Fruit fly (Drosophila melanogaster) Kc167 (cell line): ENCODE measurements around the gene BomBc3.

Experiments
- Myc ChIP-seq: fragments of >200 bp; optimal IDR thresholded peaks from 2 replicates; lab custom pipeline; 2017; ENCODE audit warnings: missing external identifiers
- Sin3A ChIP-seq: fragments of >200 bp; optimal IDR thresholded peaks from 2 replicates; lab custom pipeline; 2018; ENCODE audit warnings: missing external identifiers
- h ChIP-seq: fragments of >200 bp; optimal IDR thresholded peaks from 3 replicates; lab custom pipeline; 2018; ENCODE audit warnings: missing external identifiers
- insv ChIP-seq: fragments of >200 bp; optimal IDR thresholded peaks from 3 replicates; lab custom pipeline; 2018; ENCODE audit warnings: missing external identifiers
- psq ChIP-seq: fragments of >200 bp; optimal IDR thresholded peaks from 2 replicates; lab custom pipeline; 2017; ENCODE audit warnings: missing external identifiers
- ttk ChIP-seq: sonication (Bioruptor generic); optimal IDR thresholded peaks from 2 replicates; lab custom pipeline; 2017; ENCODE audit warnings: missing external identifiers

Gene BomBc3

DNA sequence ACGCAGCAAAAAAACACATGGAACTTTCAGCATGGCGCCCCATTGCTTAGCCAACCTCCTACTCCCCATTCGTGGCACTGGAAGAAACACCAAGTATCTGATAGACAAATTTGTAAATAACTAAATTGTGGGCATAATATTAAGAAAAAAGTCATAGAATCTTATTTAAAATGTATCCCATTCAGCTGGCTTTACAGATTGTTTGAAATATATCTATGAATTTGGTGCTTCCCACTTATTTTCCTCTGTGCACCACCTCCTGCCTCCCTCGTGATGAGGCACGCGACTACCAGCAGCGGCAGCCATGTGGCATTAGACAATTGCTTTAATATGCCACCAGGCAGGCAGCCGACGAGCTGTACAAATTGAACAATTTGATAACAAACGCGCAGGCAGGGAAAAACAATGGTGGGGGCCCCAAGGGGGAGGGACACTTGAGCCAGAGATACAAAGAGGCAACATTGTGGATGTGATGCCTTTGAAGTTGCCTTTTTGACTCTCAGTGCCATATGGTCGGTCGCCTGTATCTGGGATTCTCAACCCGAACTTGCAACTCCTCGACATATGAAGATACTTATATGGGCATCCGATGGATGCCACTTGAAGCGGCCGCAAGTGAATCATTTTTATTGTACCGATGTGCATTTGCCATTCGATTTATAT is 37.6 kb upstream of the BomBc3 start:
- no peak for TF ChIP-seq insv
- TF ChIP-seq h = no peak
- TF ChIP-seq Myc (lab: Kevin White, UChicago) = no peak
- no peak for TF ChIP-seq Sin3A (lab: Kevin White, UChicago)
- no peak for TF ChIP-seq psq (lab: Kevin White, UChicago)
- TF ChIP-seq ttk (lab: Kevin White, UChicago) = no peak

DNA sequence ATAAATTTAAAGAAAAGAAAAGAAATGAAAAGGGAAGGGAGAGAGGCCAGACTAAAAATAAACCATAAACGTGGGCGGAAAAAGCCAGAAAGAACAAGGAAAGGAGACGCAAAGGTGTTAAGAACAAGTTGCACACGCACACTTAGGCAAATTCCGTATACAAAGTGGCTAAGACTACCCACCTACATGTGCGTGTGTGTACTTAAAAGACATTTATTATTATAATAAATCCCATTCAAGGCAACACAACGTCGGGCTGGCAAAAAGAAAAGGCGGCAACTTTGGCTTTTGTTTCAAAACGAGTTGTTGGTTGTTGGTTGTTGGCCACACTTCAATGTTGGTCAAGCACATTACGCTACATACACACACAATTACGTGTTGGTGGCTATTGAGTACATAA is 34.6 kb upstream of the BomBc3 start:
- TF ChIP-seq ttk (lab: Kevin White, UChicago) (no peak), Sin3A (lab: Kevin White, UChicago) (no peak), Myc (lab: Kevin White, UChicago) (no peak), insv (no peak), h (no peak), psq (lab: Kevin White, UChicago) (no peak)

DNA sequence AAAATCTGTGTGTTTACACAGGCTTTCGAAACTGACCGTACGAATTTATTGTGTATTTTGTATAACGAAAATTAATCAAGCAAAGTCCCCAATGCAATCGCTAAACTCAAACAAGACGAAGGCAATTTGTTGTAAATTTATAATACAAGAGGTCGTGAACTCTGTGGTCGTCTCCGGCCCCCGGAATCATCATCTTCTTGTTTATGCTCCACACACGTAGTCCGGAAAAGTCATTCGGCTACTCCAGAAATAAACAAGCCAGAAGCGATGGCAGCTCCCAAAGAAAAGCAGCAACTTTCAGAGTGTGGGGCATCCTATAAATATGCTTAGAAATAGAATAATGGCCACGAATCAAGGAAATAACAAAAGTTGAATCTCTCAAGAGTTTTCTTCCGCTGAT is 33.7 kb upstream of the BomBc3 start:
- TF ChIP-seq Sin3A (lab: Kevin White, UChicago) (no peak), insv (no peak), psq (lab: Kevin White, UChicago) (no peak), ttk (lab: Kevin White, UChicago) (no peak), h (no peak), Myc (lab: Kevin White, UChicago) (no peak)

DNA sequence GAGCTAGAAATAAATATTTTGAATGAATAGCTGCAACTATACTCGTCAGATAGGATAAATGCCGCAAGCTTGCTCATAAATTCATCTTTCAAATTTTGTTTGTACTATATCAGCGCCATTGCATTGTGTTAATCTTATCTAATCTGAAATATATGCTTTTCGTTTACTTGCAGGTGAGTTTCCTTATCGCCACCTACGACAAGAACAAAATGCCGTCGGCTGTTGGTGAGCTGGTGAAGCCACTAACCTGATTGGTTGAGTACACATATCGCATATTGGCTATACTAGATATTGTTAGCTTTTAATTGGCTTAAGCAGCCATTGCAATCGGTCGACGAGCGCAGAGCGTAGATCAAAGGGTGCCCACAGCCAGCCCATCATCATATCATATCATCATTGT is 33.1 kb upstream of the BomBc3 start:
- TF ChIP-seq ttk (lab: Kevin White, UChicago) (no peak), h (no peak)

DNA sequence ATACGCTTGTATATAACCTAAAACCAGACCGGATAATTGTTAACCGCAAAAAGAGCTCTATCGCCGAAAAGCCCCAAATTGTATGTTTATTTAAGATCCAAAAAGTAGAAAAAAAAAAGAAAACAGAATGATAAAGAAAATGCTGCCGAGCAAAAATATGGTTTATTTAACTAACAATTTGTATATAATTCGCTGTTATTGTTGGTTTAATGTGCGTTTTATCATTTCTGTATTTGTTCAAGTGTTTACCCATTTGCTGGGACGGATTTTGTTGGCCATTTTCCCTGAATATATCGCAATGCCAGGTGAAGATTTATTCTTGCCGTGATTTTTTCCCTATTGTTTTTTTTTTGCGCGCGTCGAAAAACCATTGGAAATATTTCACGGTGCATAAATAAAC is 29.8 kb upstream of the BomBc3 start:
- no peak for TF ChIP-seq ttk (lab: Kevin White, UChicago)
- no peak for TF ChIP-seq insv
- TF ChIP-seq Sin3A (lab: Kevin White, UChicago) = no peak
- no peak for TF ChIP-seq psq (lab: Kevin White, UChicago)
- no peak for TF ChIP-seq h
- TF ChIP-seq Myc (lab: Kevin White, UChicago) = no peak

DNA sequence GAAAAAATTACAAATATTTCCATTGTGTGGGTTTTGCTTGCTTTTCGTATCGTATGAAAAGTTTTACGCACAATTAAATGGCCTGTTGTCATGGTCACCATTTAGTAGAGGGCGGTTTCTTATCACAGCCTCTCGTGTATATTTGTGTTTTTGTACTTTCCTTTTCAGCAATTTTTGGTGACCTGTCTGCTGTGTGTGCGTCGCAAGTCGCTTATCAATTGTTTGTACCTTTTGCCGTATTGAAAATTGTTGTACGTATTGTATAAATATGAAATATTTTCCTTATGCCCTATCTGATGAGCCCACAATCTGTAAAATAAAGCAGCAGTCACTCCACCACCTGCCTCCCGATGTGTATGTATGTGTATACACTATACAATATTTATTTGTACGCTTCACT is 20.4 kb upstream of the BomBc3 start:
- TF ChIP-seq ttk (lab: Kevin White, UChicago) (no peak), Myc (lab: Kevin White, UChicago) (no peak), insv (no peak), Sin3A (lab: Kevin White, UChicago) (no peak), h (no peak), psq (lab: Kevin White, UChicago) (no peak)

DNA sequence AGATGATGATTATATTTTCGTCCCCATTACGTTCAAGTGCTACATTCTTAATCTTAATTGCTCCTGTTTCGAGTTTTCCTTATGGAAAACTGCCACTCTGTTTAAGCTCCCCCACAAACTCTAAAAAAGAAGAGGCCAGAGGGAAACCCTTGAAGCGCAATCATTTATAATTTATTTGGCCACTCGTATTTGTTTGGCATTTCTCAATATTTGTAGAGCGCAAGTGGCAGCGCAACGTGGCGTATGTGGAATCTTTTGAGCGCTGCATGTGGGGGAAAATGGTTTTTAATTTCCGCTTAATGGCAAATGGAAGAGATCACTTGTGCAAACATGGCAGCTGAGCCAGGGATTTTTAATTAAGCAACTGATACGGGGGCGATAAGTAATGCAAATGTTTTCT is 19.6 kb upstream of the BomBc3 start:
- no peak for TF ChIP-seq insv
- TF ChIP-seq ttk (lab: Kevin White, UChicago) = no peak
- no peak for TF ChIP-seq psq (lab: Kevin White, UChicago)
- no peak for TF ChIP-seq Myc (lab: Kevin White, UChicago)
- TF ChIP-seq h = no peak
- no peak for TF ChIP-seq Sin3A (lab: Kevin White, UChicago)

DNA sequence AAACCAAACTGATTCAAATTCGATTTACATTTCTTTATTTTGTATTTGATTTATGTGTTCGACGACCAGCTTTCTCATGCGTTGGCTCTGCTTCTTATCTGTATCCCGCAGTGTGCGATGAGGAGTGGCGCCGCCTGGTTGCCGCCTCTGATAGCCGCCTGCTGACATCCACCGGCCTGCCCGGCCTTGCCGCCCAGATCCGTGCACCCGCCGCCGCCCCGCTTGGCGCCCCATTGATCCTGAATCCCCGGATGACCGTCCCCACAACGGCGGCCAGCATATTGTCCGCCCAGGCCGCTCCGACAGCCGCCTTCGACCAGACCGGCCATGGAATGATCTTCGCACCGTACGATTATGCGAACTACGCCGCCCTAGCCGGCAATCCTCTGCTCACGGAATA is 15.2 kb upstream of the BomBc3 start:
- TF ChIP-seq ttk (lab: Kevin White, UChicago) (no peak), Sin3A (lab: Kevin White, UChicago) (no peak), psq (lab: Kevin White, UChicago) (no peak), Myc (lab: Kevin White, UChicago) (no peak), insv (no peak), h (no peak)

DNA sequence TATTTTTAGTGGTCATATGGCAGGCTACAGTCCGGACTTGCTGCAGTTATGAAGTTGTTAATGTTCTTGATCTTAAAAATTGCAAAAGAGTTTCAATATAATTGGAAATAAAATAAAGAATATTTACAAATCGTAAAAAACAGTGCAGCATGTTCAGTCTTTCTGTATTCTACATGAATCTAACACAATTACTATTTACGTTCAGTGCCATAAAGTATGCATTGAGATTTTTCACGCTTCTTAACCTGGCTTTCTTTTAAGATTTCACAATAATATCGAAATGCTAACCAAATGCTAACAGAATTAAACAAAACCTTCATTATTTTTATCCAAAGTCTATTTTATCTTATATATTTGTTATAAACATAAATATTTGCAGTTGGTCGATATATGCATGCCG is 14.3 kb upstream of the BomBc3 start:
- TF ChIP-seq psq (lab: Kevin White, UChicago) = no peak
- TF ChIP-seq insv = no peak
- no peak for TF ChIP-seq h
- TF ChIP-seq Sin3A (lab: Kevin White, UChicago) = no peak
- no peak for TF ChIP-seq Myc (lab: Kevin White, UChicago)
- TF ChIP-seq ttk (lab: Kevin White, UChicago) = no peak

DNA sequence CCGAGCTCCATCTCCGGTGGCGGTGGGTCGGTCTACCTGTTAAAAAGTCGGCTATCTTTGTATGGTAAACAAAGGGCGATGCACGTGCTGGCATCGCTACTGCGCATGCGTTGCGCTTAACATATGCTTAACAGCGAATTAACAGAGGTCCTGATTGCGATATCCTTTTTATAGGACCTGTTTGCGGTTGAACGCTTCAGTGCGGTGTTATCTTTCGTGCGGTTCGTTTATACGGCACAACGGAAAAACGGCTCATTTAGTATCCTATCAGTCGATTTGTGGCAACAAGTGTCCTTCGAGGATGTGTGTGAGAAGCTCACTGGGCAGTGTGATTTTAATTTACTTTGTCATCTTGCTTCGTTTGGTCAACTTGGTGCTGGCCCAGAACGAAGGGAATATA is 6.7 kb upstream of the BomBc3 start, which contains the start of gene CG13408:
CG13408 (plus strand) TSS at position 222 of the 400 bp plus-strand sequence.
- TF ChIP-seq Sin3A (lab: Kevin White, UChicago) (no peak), insv (no peak), h (no peak), ttk (lab: Kevin White, UChicago) (no peak), psq (lab: Kevin White, UChicago) (no peak), Myc (lab: Kevin White, UChicago) (no peak)

DNA sequence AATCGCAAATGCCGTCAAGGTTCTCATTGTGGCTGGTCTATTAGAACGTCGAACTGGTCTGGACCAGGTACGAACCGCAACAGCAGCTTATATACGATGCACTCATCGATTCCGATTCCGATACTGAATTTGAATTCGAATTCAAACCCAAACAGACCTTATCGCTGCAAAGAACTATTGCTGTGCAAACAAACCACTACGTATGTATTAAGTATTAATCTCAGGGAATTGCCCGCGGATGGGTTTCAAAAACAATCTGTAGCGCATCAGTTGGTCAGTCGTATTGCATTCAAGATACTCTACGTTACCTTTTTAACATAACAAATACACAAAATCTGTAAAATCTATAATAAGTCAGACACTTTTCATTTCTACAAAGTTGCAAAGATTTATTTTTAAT is 578 bp upstream of the BomBc3 start, which contains the start of gene BomT3:
BomT3 (minus strand) TSS at position 101 of the 400 bp plus-strand sequence.
- TF ChIP-seq insv (no peak), h (no peak), Sin3A (lab: Kevin White, UChicago) (no peak), ttk (lab: Kevin White, UChicago) (no peak), psq (lab: Kevin White, UChicago) (no peak)

DNA sequence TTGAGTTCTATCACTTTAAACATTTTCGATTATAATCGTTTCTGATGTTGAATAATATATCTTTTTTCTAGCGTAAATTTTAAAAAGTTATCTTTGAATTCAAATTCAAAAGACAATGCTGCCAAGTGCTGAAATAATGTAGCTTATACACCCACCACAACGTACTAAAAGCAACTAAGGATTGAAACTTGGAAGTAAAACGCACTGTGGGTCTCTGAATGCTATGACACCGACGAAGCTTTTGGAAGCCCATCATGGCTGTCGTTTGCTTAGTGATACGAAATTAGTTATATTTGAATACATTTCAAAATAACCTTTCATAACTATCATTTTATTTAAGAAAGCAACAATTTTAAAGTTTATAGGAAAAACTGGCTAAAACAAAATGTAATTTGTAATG is 7.1 kb downstream of the BomBc3 start:
- TF ChIP-seq Myc (lab: Kevin White, UChicago) (no peak), h (no peak), insv (no peak), ttk (lab: Kevin White, UChicago) (no peak), Sin3A (lab: Kevin White, UChicago) (no peak), psq (lab: Kevin White, UChicago) (no peak)

DNA sequence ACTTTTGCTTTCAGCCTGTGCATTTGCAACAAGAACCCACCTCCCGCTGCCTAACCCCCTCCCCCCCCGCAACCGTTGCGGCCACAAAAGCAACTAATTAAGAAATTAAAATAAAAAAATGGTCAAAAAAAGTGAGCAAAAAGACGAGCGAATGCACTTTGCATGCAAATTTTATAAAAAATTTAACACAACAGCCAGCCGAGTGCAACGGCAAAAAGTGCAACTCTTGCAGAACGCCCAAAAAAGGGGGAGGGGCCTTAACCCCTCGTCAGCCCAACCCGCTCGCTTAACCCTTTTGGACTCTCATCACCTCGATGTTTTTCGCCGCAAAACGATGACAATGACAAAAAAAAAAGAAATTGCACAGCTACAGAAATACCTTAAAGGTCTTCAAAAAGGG is 10.0 kb downstream of the BomBc3 start:
- TF ChIP-seq insv (no peak), ttk (lab: Kevin White, UChicago) (no peak), psq (lab: Kevin White, UChicago) (no peak), h (no peak), Sin3A (lab: Kevin White, UChicago) (no peak), Myc (lab: Kevin White, UChicago) (no peak)
